Fruit fly (Drosophila melanogaster) whole organism, embryonic: Measurements from ENCODE around the gene Zw.

ENCODE experiments used
- Atf6 ChIP-seq: fragments of 200-800 bp; sonication (Bioruptor generic); IDR thresholded peaks from 2 replicates; pipeline ENCODE4 v1.3.6; 2022; ENCODE audit warnings: missing biosample characterization, missing genetic modification characterization
- CG1024 ChIP-seq: fragments of 200-800 bp; sonication (Bioruptor generic); IDR thresholded peaks from 2 replicates; pipeline ENCODE4 v1.3.6; 2022; ENCODE audit warnings: missing biosample characterization, missing genetic modification characterization
- CG10366 ChIP-seq: fragments of 200-800 bp; sonication (Bioruptor generic); IDR thresholded peaks from 2 replicates; pipeline ENCODE4 v1.3.6; 2022; ENCODE audit warnings: missing biosample characterization, missing genetic modification characterization
- CG11093 ChIP-seq: fragments of 200-800 bp; sonication (Bioruptor generic); IDR thresholded peaks from 3 replicates; pipeline ENCODE4 v1.3.6; 2022; ENCODE audit warnings: missing biosample characterization, missing genetic modification characterization
- CG11504 ChIP-seq: fragments of 200-800 bp; sonication (Bioruptor generic); optimal IDR thresholded peaks from 3 replicates; lab custom pipeline; 2019; ENCODE audit warnings: missing biosample characterization, mild to moderate bottlenecking, missing genetic modification characterization, moderate library complexity
- CG12659 ChIP-seq: fragments of 200-800 bp; sonication (Bioruptor generic); optimal IDR thresholded peaks from 3 replicates; lab custom pipeline; 2017; ENCODE audit warnings: mild to moderate bottlenecking, missing biosample characterization, missing genetic modification reagents, missing genetic modification characterization
- CG12744 ChIP-seq: fragments of 200-800 bp; sonication (Bioruptor generic); optimal IDR thresholded peaks from 2 replicates; lab custom pipeline; 2016; ENCODE audit warnings: missing biosample characterization, missing genetic modification characterization
- CG13287 ChIP-seq: fragments of 200-800 bp; sonication (Bioruptor generic); IDR thresholded peaks from 2 replicates; pipeline ENCODE4 v1.3.6; 2022; ENCODE audit warnings: missing biosample characterization, missing genetic modification characterization; ENCODE audit not compliant: partially characterized antibody
- CG14014 ChIP-seq: fragments of 200-800 bp; sonication (Bioruptor generic); IDR thresholded peaks from 2 replicates; pipeline ENCODE4 v1.3.6; 2022; ENCODE audit warnings: missing biosample characterization, missing genetic modification characterization
- CG1529 ChIP-seq: fragments of 200-800 bp; sonication (Bioruptor generic); optimal IDR thresholded peaks from 3 replicates; lab custom pipeline; 2018; ENCODE audit warnings: missing biosample characterization, missing genetic modification characterization
- CG15479 ChIP-seq: fragments of 200-800 bp; sonication (Bioruptor generic); optimal IDR thresholded peaks from 3 replicates; lab custom pipeline; 2019; ENCODE audit warnings: missing biosample characterization, mild to moderate bottlenecking, missing genetic modification characterization, moderate library complexity
- CG15514 ChIP-seq: fragments of 200-800 bp; sonication (Bioruptor generic); optimal IDR thresholded peaks from 3 replicates; lab custom pipeline; 2017; ENCODE audit warnings: missing biosample characterization, missing genetic modification characterization, mild to moderate bottlenecking, moderate library complexity, missing genetic modification reagents
- CG1602 ChIP-seq: fragments of 200-800 bp; sonication (Bioruptor generic); optimal IDR thresholded peaks from 3 replicates; lab custom pipeline; 2016; ENCODE audit warnings: missing biosample characterization, missing genetic modification characterization
- CG1603 ChIP-seq: fragments of 200-800 bp; sonication (Bioruptor generic); optimal IDR thresholded peaks from 2 replicates; lab custom pipeline; 2019; ENCODE audit warnings: missing biosample characterization, mild to moderate bottlenecking, missing genetic modification characterization, moderate library complexity
- CG16863 ChIP-seq: fragments of 200-800 bp; sonication (Bioruptor generic); optimal IDR thresholded peaks from 3 replicates; lab custom pipeline; 2016; ENCODE audit warnings: missing biosample characterization, missing genetic modification characterization
- CG2712 ChIP-seq: fragments of 200-800 bp; optimal IDR thresholded peaks from 3 replicates; lab custom pipeline; 2019; ENCODE audit warnings: missing biosample characterization, mild to moderate bottlenecking, missing genetic modification characterization, moderate library complexity
- CG5953 ChIP-seq: fragments of 200-800 bp; sonication (Bioruptor generic); IDR thresholded peaks from 2 replicates; pipeline ENCODE4 v1.3.6; 2022; ENCODE audit warnings: missing biosample characterization, missing genetic modification characterization
- CG6272 ChIP-seq: fragments of 200-800 bp; sonication (Bioruptor generic); IDR thresholded peaks from 2 replicates; pipeline ENCODE4 v1.3.6; 2022; ENCODE audit warnings: missing biosample characterization, missing genetic modification characterization
- CG6689 ChIP-seq: fragments of 200-800 bp; sonication (Bioruptor generic); IDR thresholded peaks from 2 replicates; pipeline ENCODE4 v1.3.6; 2022; ENCODE audit warnings: missing biosample characterization, missing genetic modification characterization
- CG6813 ChIP-seq: fragments of 200-800 bp; sonication (Bioruptor generic); optimal IDR thresholded peaks from 2 replicates; lab custom pipeline; 2017; ENCODE audit warnings: missing biosample characterization, missing genetic modification characterization, mild to moderate bottlenecking, moderate library complexity, missing genetic modification reagents
- CG7839 ChIP-seq: fragments of 200-800 bp; sonication (Bioruptor generic); optimal IDR thresholded peaks from 3 replicates; lab custom pipeline; 2018; ENCODE audit warnings: missing biosample characterization, mild to moderate bottlenecking, missing genetic modification characterization, moderate library complexity
- CG8478 ChIP-seq: fragments of >200 bp; optimal IDR thresholded peaks from 2 replicates; lab custom pipeline; 2018
- CG8924 ChIP-seq: fragments of 200-800 bp; optimal IDR thresholded peaks from 3 replicates; lab custom pipeline; 2019; ENCODE audit warnings: missing biosample characterization, mild to moderate bottlenecking, missing genetic modification characterization, moderate library complexity
- Chrac-16 ChIP-seq: fragments of 200-800 bp; sonication (Bioruptor generic); optimal IDR thresholded peaks from 3 replicates; lab custom pipeline; 2016; ENCODE audit warnings: missing biosample characterization, missing genetic modification characterization
- CkIIα-i1 ChIP-seq: fragments of 200-800 bp; sonication (Bioruptor generic); IDR thresholded peaks from 2 replicates; pipeline ENCODE4 v1.3.6; 2022; ENCODE audit warnings: missing biosample characterization, missing genetic modification characterization
- Ets65A ChIP-seq: fragments of 200-800 bp; sonication (Bioruptor generic); peaks from one replicate; lab custom pipeline; 2016; ENCODE audit warnings: missing biosample characterization, missing genetic modification characterization
- Gug ChIP-seq: fragments of 200-800 bp; sonication (Bioruptor generic); IDR thresholded peaks from 4 replicates; pipeline ENCODE4 v1.3.6; 2022; ENCODE audit warnings: missing biosample characterization, missing genetic modification characterization
- Mad ChIP-seq: fragments of 200-800 bp; sonication (Bioruptor generic); optimal IDR thresholded peaks from 2 replicates; lab custom pipeline; 2016; ENCODE audit warnings: missing biosample characterization, missing genetic modification characterization
- Meics ChIP-seq: fragments of 200-800 bp; sonication (Bioruptor generic); optimal IDR thresholded peaks from 2 replicates; lab custom pipeline; 2017; ENCODE audit warnings: missing biosample characterization, mild to moderate bottlenecking, missing genetic modification characterization
- Mrtf ChIP-seq: fragments of 200-800 bp; sonication (Bioruptor generic); IDR thresholded peaks from 3 replicates; pipeline ENCODE4 v1.3.6; 2022; ENCODE audit warnings: missing biosample characterization, missing genetic modification characterization
- NC2β ChIP-seq: fragments of 200-800 bp; sonication (Bioruptor generic); optimal IDR thresholded peaks from 2 replicates; lab custom pipeline; 2016; ENCODE audit warnings: missing biosample characterization, missing genetic modification characterization
- Opbp ChIP-seq: fragments of 200-800 bp; sonication (Bioruptor generic); IDR thresholded peaks from 3 replicates; pipeline ENCODE4 v1.3.6; 2022; ENCODE audit warnings: missing biosample characterization, missing genetic modification characterization; ENCODE audit not compliant: partially characterized antibody
- Trl ChIP-seq, 3 experiments: fragments of >200 bp in 2 of 3; fragments of 200-800 bp in 1 of 3; sonication (Bioruptor generic) in 1 of 3; optimal IDR thresholded peaks; 2 replicates in 1 of 3; 3 replicates in 2 of 3; lab custom pipeline; 2016 to 2017; ENCODE audit warnings: missing biosample characterization in 1 of 3, missing genetic modification characterization in 1 of 3
- YL-1 ChIP-seq: fragments of 200-800 bp; sonication (Bioruptor generic); optimal IDR thresholded peaks from 3 replicates; lab custom pipeline; 2017; ENCODE audit warnings: missing biosample characterization, mild to moderate bottlenecking, missing genetic modification characterization
- abd-A ChIP-seq: fragments of 200-800 bp; sonication (Bioruptor generic); optimal IDR thresholded peaks from 3 replicates; lab custom pipeline; 2019; ENCODE audit warnings: missing biosample characterization, mild to moderate bottlenecking, missing genetic modification characterization, moderate library complexity
- al ChIP-seq: fragments of 200-800 bp; sonication (Bioruptor generic); IDR thresholded peaks from 2 replicates; pipeline ENCODE4 v1.3.6; 2022; ENCODE audit warnings: missing biosample characterization, missing genetic modification characterization
- cg ChIP-seq: fragments of 200-800 bp; sonication (Bioruptor generic); optimal IDR thresholded peaks from 3 replicates; lab custom pipeline; 2019; ENCODE audit warnings: missing biosample characterization, mild to moderate bottlenecking, missing genetic modification characterization, moderate library complexity
- chinmo ChIP-seq: fragments of 200-800 bp; sonication (Bioruptor generic); IDR thresholded peaks from 4 replicates; pipeline ENCODE4 v1.3.6; 2022; ENCODE audit warnings: missing biosample characterization, missing genetic modification characterization; ENCODE audit not compliant: partially characterized antibody
- disco-r ChIP-seq: fragments of 200-800 bp; sonication (Bioruptor generic); optimal IDR thresholded peaks from 2 replicates; lab custom pipeline; 2016; ENCODE audit warnings: missing biosample characterization, missing genetic modification characterization
- dpn ChIP-seq, 2 experiments: fragments of 200-800 bp; sonication (Bioruptor generic); optimal IDR thresholded peaks; 3 replicates each; lab custom pipeline; 2016; ENCODE audit warnings: missing biosample characterization in 2 of 2, missing genetic modification characterization in 2 of 2
- gem ChIP-seq: fragments of 200-800 bp; sonication (Bioruptor generic); optimal IDR thresholded peaks from 2 replicates; lab custom pipeline; 2019; ENCODE audit warnings: missing biosample characterization, mild to moderate bottlenecking, missing genetic modification characterization, moderate library complexity
- gsb ChIP-seq: fragments of 200-800 bp; sonication (Bioruptor generic); IDR thresholded peaks from 2 replicates; pipeline ENCODE4 v1.3.6; 2022; ENCODE audit warnings: missing biosample characterization, missing genetic modification characterization
- pan ChIP-seq, 4 experiments: fragments of >200 bp in 3 of 4; fragments of 200-800 bp in 1 of 4; sonication (Bioruptor generic) in 1 of 4; optimal IDR thresholded peaks in 3 of 4; IDR thresholded peaks in 1 of 4; 2 replicates each; pipeline versions ENCODE4 v1.3.6 to Lab custom; 2017 to 2022; ENCODE audit warnings: missing biosample characterization in 2 of 4, missing genetic modification characterization in 2 of 4, mixed read lengths in 1 of 4
- prd ChIP-seq, 3 experiments: fragments of >200 bp in 2 of 3; fragments of 200-800 bp in 1 of 3; sonication (Bioruptor generic) in 1 of 3; optimal IDR thresholded peaks in 2 of 3; IDR thresholded peaks in 1 of 3; 2 replicates in 2 of 3; 3 replicates in 1 of 3; pipeline versions ENCODE4 v1.3.6 to Lab custom; 2017 to 2022; ENCODE audit warnings: missing biosample characterization in 1 of 3, missing genetic modification characterization in 1 of 3
- ranshi ChIP-seq: fragments of 200-800 bp; sonication (Bioruptor generic); IDR thresholded peaks from 2 replicates; pipeline ENCODE4 v1.3.6; 2022; ENCODE audit warnings: missing biosample characterization, missing genetic modification characterization
- rib ChIP-seq: fragments of 200-800 bp; sonication (Bioruptor generic); IDR thresholded peaks from 2 replicates; pipeline ENCODE4 v1.3.6; 2022; ENCODE audit warnings: missing biosample characterization, missing genetic modification characterization
- row ChIP-seq: fragments of 200-800 bp; sonication (Bioruptor generic); IDR thresholded peaks from 3 replicates; pipeline ENCODE4 v1.3.6; 2022; ENCODE audit warnings: missing biosample characterization, missing genetic modification characterization
- salm ChIP-seq: fragments of 200-800 bp; sonication (Bioruptor generic); optimal IDR thresholded peaks from 2 replicates; lab custom pipeline; 2018; ENCODE audit warnings: missing biosample characterization, mild to moderate bottlenecking, missing genetic modification characterization
- toy ChIP-seq: fragments of 200-800 bp; sonication (Bioruptor generic); IDR thresholded peaks from 2 replicates; pipeline ENCODE4 v1.3.6; 2022; ENCODE audit warnings: missing biosample characterization, missing genetic modification characterization

Gene Zw

dm6 chrX:19665684-19666141 lies 1.3 kb upstream of the Zw start (continued):
- TF ChIP-seq CG12744 (GFP tag; lab: Kevin White, UChicago) (peak; percentile 24), al (GFP tag; lab: Robert Waterston, UW) (peak; percentile 56), Chrac-16 (GFP tag; lab: Kevin White, UChicago) (peak; percentile 28), salm (tag; lab: Kevin White, UChicago) (no peak), pan (optimal IDR thresholded peaks at IDR 0.05; lab: Kevin White, UChicago) (no peak), pan (GFP tag; optimal IDR thresholded peaks at IDR 0.05 in 1 of 2, IDR thresholded peaks at IDR 0.05 in 1 of 2) (peak in 1 of 2 experiments; percentile 51), gem (tag; lab: Kevin White, UChicago) (peak; percentile 23), CG1529 (GFP tag; lab: Kevin White, UChicago) (no peak), CG10366 (GFP tag; lab: Robert Waterston, UW) (peak; percentile 44), gsb (GFP tag; lab: Robert Waterston, UW) (peak; percentile 48; the same call in 1 of the 2 replicates), CG14014 (GFP tag; lab: Robert Waterston, UW) (peak; percentile 57), Trl (optimal IDR thresholded peaks at IDR 0.05; lab: Kevin White, UChicago) (peak in 1 of 2 experiments; percentile 21), Trl (GFP tag; optimal IDR thresholded peaks at IDR 0.05; lab: Kevin White, UChicago) (peak; percentile 21), abd-A (tag; lab: Kevin White, UChicago) (no peak), CG2712 (tag; lab: Kevin White, UChicago) (peak; percentile 12), NC2β (GFP tag; lab: Kevin White, UChicago) (peak; percentile 2), YL-1 (no peak), CG6272 (peak; percentile 71), Meics (GFP tag; lab: Kevin White, UChicago) (peak; percentile 24), CkIIα-i1 (GFP tag; lab: Robert Waterston, UW) (no peak), CG8924 (tag; lab: Kevin White, UChicago) (no peak), chinmo (peak; percentile 88), cg (GFP tag; lab: Kevin White, UChicago) (peak; percentile 65), CG12659 (GFP tag; lab: Kevin White, UChicago) (peak; percentile 3), CG11093 (GFP tag; lab: Robert Waterston, UW) (peak; percentile 64; the same call in 1 of the 3 replicates), CG13287 (GFP tag; lab: Robert Waterston, UW) (peak; percentile 32; the same call in 1 of the 2 replicates), CG1602 (no peak), Mad (no peak), rib (0 out of 2 replicates have a peak, but pooled peaks have one; percentile 13), dpn (GFP tag; optimal IDR thresholded peaks at IDR 0.05; lab: Kevin White, UChicago) (peak; percentile 17 to 29), row (peak; percentile 96), Opbp (GFP tag; lab: Robert Waterston, UW) (peak; percentile 81), Mrtf (peak; percentile 47; the same call in 2 of the 3 replicates), CG6813 (GFP tag; lab: Kevin White, UChicago) (no peak), CG1024 (GFP tag; lab: Robert Waterston, UW) (peak; percentile 23; the same call in 1 of the 2 replicates), CG7839 (peak; percentile 38), CG11504 (tag; lab: Kevin White, UChicago) (peak; percentile 16), prd (optimal IDR thresholded peaks at IDR 0.05; lab: Kevin White, UChicago) (no peak), prd (GFP tag; IDR thresholded peaks at IDR 0.05; lab: Robert Waterston, UW) (peak; percentile 78), CG6689 (GFP tag; lab: Robert Waterston, UW) (peak; percentile 53), Ets65A (GFP tag; lab: Kevin White, UChicago) (peak; percentile 87), disco-r (GFP tag; lab: Kevin White, UChicago) (no peak), Gug (GFP tag; lab: Robert Waterston, UW) (peak; percentile 89), CG16863 (GFP tag; lab: Kevin White, UChicago) (peak; percentile 20), Atf6 (peak; percentile 25; the same call in 1 of the 2 replicates), toy (GFP tag; lab: Robert Waterston, UW) (0 out of 2 replicates have a peak, but pooled peaks have one; percentile 19), CG8478 (no peak), CG15479 (GFP tag; lab: Kevin White, UChicago) (no peak), CG15514 (GFP tag; lab: Kevin White, UChicago) (peak; percentile 4), CG1603 (peak; percentile 15), ranshi (GFP tag; lab: Robert Waterston, UW) (peak; percentile 63), CG5953 (GFP tag; lab: Robert Waterston, UW) (peak; percentile 43; the same call in 1 of the 2 replicates)
